Worm (Caenorhabditis elegans): ENCODE measurements around the gene Y82E9BR.19.

- TF ChIP-seq madf-8 (GFP tag; conservative IDR thresholded peaks at IDR 0.05): no peak
- no peak for TF ChIP-seq gei-17 (GFP tag; optimal IDR thresholded peaks at IDR 0.05)
- TF ChIP-seq nhr-80 (tag; optimal IDR thresholded peaks at IDR 0.05): no peak
- no peak for TF ChIP-seq rec-8 (tag; optimal IDR thresholded peaks at IDR 0.05)
- TF ChIP-seq hlh-12 (tag; optimal IDR thresholded peaks at IDR 0.05): no peak
- TF ChIP-seq snpc-4 (GFP tag; optimal IDR thresholded peaks at IDR 0.05): no peak
- TF ChIP-seq snpc-4 (tag; optimal IDR thresholded peaks at IDR 0.05): no peak
- no peak for TF ChIP-seq dpl-1 (GFP tag; optimal IDR thresholded peaks at IDR 0.05)
- TF ChIP-seq nfya-1 (tag; optimal IDR thresholded peaks at IDR 0.05; ENCODE audit: borderline replicate concordance, insufficient read depth): no peak
- TF ChIP-seq sea-2 (GFP tag; IDR thresholded peaks at IDR 0.05): no peak
- no peak for TF ChIP-seq F49E8.2 (tag; optimal IDR thresholded peaks at IDR 0.05; ENCODE audit: insufficient read depth)
- no peak for TF ChIP-seq tlf-1 (GFP tag; optimal IDR thresholded peaks at IDR 0.05)
- TF ChIP-seq efl-1 (GFP tag; optimal IDR thresholded peaks at IDR 0.05): no peak
- no peak for TF ChIP-seq attf-3 (GFP tag; conservative IDR thresholded peaks at IDR 0.05)
- no peak; the same call in 1 of the 2 replicates for TF ChIP-seq Y67H2A.10 (GFP tag; conservative IDR thresholded peaks at IDR 0.05)
Observed at ce11 chrIII:1508764-1509281, 13.7 kb upstream of the Y82E9BR.19 start.

Data from whole organism, young adult.